Worm (Caenorhabditis elegans) whole organism, L4 larva: ENCODE results near the gene gop-3.

Source experiments
- ceh-62 ChIP-seq: sonication (generic microtip); optimal IDR thresholded peaks from 2 replicates; lab custom pipeline; 2017; ENCODE audit warnings: missing biosample characterization, missing genetic modification characterization
- dmd-6 ChIP-seq: fragments of 200-800 bp; sonication (Bioruptor generic); IDR thresholded peaks from 2 replicates; pipeline ENCODE4 v1.3.6; 2022; ENCODE audit warnings: missing genetic modification reagents, missing genetic modification characterization, missing compliant biosample characterization
- hmg-1.1 ChIP-seq: fragments of 200-800 bp; sonication (Bioruptor generic); IDR thresholded peaks from 2 replicates; pipeline ENCODE4 v1.3.6; 2022; ENCODE audit warnings: missing genetic modification reagents, missing genetic modification characterization, missing compliant biosample characterization
- lin-13 ChIP-seq: fragments of 150-350 bp; optimal IDR thresholded peaks from 2 replicates; lab custom pipeline; 2014; ENCODE audit warnings: missing biosample characterization, missing genetic modification reagents, missing genetic modification characterization
- lin-39 ChIP-seq: fragments of 150-350 bp; optimal IDR thresholded peaks from 2 replicates; lab custom pipeline; 2014; ENCODE audit warnings: missing biosample characterization, missing genetic modification reagents, missing genetic modification characterization
- unc-62 ChIP-seq, 3 experiments: fragments of 150-350 bp in 1 of 3; sonication (generic microtip); optimal IDR thresholded peaks in 2 of 3; peaks in 1 of 3; 1 replicate in 1 of 3; 2 replicates in 2 of 3; lab custom pipeline; 2014 to 2017; ENCODE audit warnings: missing biosample characterization in 3 of 3, missing genetic modification characterization in 3 of 3, missing genetic modification reagents in 3 of 3, missing genotype in 1 of 3

DNA sequence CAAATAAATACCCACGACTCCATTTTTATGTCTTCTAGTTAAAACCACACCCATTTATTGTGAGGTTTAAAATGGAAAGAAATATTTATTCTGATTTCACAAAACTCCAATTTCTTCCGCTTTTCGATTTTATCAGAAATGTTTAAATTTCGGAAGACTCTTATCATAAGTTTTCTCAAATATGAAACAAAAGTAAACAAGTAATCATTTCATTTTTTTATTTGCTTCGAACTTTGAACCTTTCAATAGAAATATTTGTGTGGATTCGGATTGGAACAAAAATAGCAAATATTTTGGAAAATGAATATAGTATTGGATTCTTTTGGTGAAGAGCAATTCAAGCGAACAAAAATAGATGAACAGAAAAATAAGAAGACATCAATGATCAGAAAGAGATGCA, 38.7 kb upstream of the gop-3 start:
- TF ChIP-seq lin-13 (GFP tag; lab: Kevin White, UChicago) (no peak), unc-62 (GFP tag; optimal IDR thresholded peaks at IDR 0.05 in 1 of 2; lab: Kevin White, UChicago) (no peak), unc-62 (tag; optimal IDR thresholded peaks at IDR 0.05; lab: Kevin White, UChicago) (no peak), dmd-6 (GFP tag; lab: Robert Waterston, UW) (no peak), ceh-62 (tag; lab: Kevin White, UChicago) (no peak), hmg-1.1 (GFP tag; lab: Robert Waterston, UW) (no peak), lin-39 (tag; lab: Kevin White, UChicago) (no peak)
